Worm (Caenorhabditis elegans) whole organism, midembryonic: Measurements from ENCODE around the gene ZC404.2.

Experiments
- cog-1 ChIP-seq: sonication (generic microtip); optimal IDR thresholded peaks from 2 replicates; lab custom pipeline; 2016; ENCODE audit warnings: missing genetic modification characterization, missing compliant biosample characterization
- flt-1 ChIP-seq: fragments of 200-800 bp; sonication (Bioruptor generic); IDR thresholded peaks from 2 replicates; pipeline ENCODE4 v1.3.6; 2022; ENCODE audit warnings: missing genetic modification characterization, missing compliant biosample characterization
- klf-2 ChIP-seq: fragments of 200-800 bp; sonication (Bioruptor generic); conservative IDR thresholded peaks from 2 replicates; pipeline ENCODE4 v1.3.6; 2022; ENCODE audit warnings: missing genetic modification reagents, missing genetic modification characterization, missing compliant biosample characterization
- ref-1 ChIP-seq: fragments of 200-800 bp; sonication (Bioruptor generic); conservative IDR thresholded peaks from 2 replicates; pipeline ENCODE4 v1.3.6; 2022; ENCODE audit warnings: missing genetic modification reagents, missing genetic modification characterization, missing compliant biosample characterization
- ztf-29 ChIP-seq: fragments of 200-800 bp; sonication (Bioruptor generic); IDR thresholded peaks from 2 replicates; pipeline ENCODE4 v1.3.6; 2022; ENCODE audit warnings: missing genetic modification reagents, missing genetic modification characterization, missing compliant biosample characterization

DNA sequence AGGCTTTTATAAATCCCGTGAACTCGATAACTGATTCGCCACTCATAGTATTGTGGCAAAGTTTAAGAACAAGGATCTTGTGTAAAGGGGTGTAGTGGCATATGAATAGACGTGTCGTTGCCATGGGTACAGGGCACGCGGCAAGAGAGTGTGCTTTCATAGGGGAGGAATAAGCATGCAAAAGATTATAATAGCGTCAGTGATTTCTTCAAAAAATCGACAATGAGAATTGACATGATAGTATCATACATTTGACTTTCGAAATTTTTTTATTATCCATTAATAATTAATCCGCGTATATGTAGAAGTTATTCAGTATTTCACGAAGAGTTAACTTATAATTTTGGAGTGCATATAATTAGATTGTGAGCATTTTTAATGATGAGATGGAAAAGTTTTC lies 22.8 kb upstream of the ZC404.2 start, which contains the start of gene bbs-8:
- no peak for TF ChIP-seq flt-1 (GFP tag; lab: Robert Waterston, UW)
- no peak for TF ChIP-seq klf-2 (GFP tag; lab: Robert Waterston, UW)
- no peak for TF ChIP-seq cog-1
- TF ChIP-seq ztf-29 (GFP tag; lab: Robert Waterston, UW), result no peak
- TF ChIP-seq ref-1 (GFP tag; lab: Robert Waterston, UW), result no peak
